Fruit fly (Drosophila melanogaster) whole organism, wandering third instar larva: Measurements from ENCODE around the gene NfI.

Experiments used
- Dfd ChIP-seq: fragments of >200 bp; optimal IDR thresholded peaks from 2 replicates; lab custom pipeline; 2017; ENCODE audit warnings: missing biosample characterization, missing genetic modification characterization
- GATAd ChIP-seq: sonication (Bioruptor generic); optimal IDR thresholded peaks from 2 replicates; lab custom pipeline; 2016; ENCODE audit warnings: missing biosample characterization, missing genetic modification characterization
- Hnf4 ChIP-seq: fragments of 200-800 bp; sonication (Bioruptor generic); optimal IDR thresholded peaks from 2 replicates; lab custom pipeline; 2016; ENCODE audit warnings: missing biosample characterization, mild to moderate bottlenecking, missing genetic modification characterization
- Mio ChIP-seq: sonication (Bioruptor generic); optimal IDR thresholded peaks from 2 replicates; lab custom pipeline; 2016; ENCODE audit warnings: missing biosample characterization, missing genetic modification characterization
- Rel ChIP-seq, 2 experiments: fragments of 200-800 bp; sonication (Bioruptor generic) in 1 of 2; optimal IDR thresholded peaks; 2 replicates in 1 of 2; 3 replicates in 1 of 2; lab custom pipeline; 2016 to 2019; ENCODE audit warnings: mild to moderate bottlenecking in 2 of 2, missing biosample characterization in 2 of 2, missing genetic modification characterization in 2 of 2, moderate library complexity in 1 of 2
- fru ChIP-seq: fragments of 200-800 bp; sonication (Bioruptor generic); optimal IDR thresholded peaks from 3 replicates; lab custom pipeline; 2016; ENCODE audit warnings: missing biosample characterization, mild to moderate bottlenecking, missing genetic modification characterization
- h ChIP-seq: fragments of 200-800 bp; sonication (Bioruptor generic); optimal IDR thresholded peaks from 3 replicates; lab custom pipeline; 2016; ENCODE audit warnings: missing biosample characterization, mild to moderate bottlenecking, missing genetic modification characterization
- sage ChIP-seq: fragments of 200-800 bp; sonication (Bioruptor generic); optimal IDR thresholded peaks from 2 replicates; lab custom pipeline; 2016; ENCODE audit warnings: missing biosample characterization, mild to moderate bottlenecking, missing genetic modification characterization
- tai ChIP-seq: sonication (Bioruptor generic); optimal IDR thresholded peaks from 2 replicates; lab custom pipeline; 2016; ENCODE audit warnings: missing biosample characterization, missing genetic modification characterization

- TF ChIP-seq Hnf4 (GFP tag; lab: Kevin White, UChicago): no peak
- TF ChIP-seq GATAd (GFP tag; lab: Kevin White, UChicago): no peak
- no peak for TF ChIP-seq fru (GFP tag; lab: Kevin White, UChicago)
- TF ChIP-seq tai: no peak
- TF ChIP-seq Mio (GFP tag; lab: Kevin White, UChicago): no peak
- no peak for TF ChIP-seq h
- TF ChIP-seq Rel (GFP tag; optimal IDR thresholded peaks at IDR 0.05; lab: Kevin White, UChicago): no peak
- no peak for TF ChIP-seq Rel (tag; optimal IDR thresholded peaks at IDR 0.05; lab: Kevin White, UChicago)
- no peak for TF ChIP-seq Dfd
- TF ChIP-seq sage (GFP tag; lab: Kevin White, UChicago): no peak
These were observed 45.7 kb downstream of the NfI start, which contains the start of gene CG1674 for dm6 chr4:230430-230829.
